Fruit fly (Drosophila melanogaster) whole organism, embryonic: ENCODE measurements around the gene Sb.

Experiments used
- CG6683 ChIP-seq: fragments of 200-800 bp; sonication (Bioruptor generic); optimal IDR thresholded peaks from 2 replicates; lab custom pipeline; 2017; ENCODE audit warnings: missing biosample characterization, mild to moderate bottlenecking, missing genetic modification characterization, missing genetic modification reagents
- Camta ChIP-seq: fragments of 200-800 bp; sonication (Bioruptor generic); optimal IDR thresholded peaks from 2 replicates; lab custom pipeline; 2016; ENCODE audit warnings: missing biosample characterization, missing genetic modification characterization
- PHDP ChIP-seq: fragments of 200-800 bp; sonication (Bioruptor generic); optimal IDR thresholded peaks from 3 replicates; lab custom pipeline; 2018; ENCODE audit warnings: missing biosample characterization, mild to moderate bottlenecking, missing genetic modification characterization, moderate library complexity
- grn ChIP-seq: fragments of 200-800 bp; sonication (Bioruptor generic); optimal IDR thresholded peaks from 3 replicates; lab custom pipeline; 2017; ENCODE audit warnings: missing biosample characterization, missing genetic modification characterization
- tio ChIP-seq: fragments of 200-800 bp; sonication (Bioruptor generic); optimal IDR thresholded peaks from 2 replicates; lab custom pipeline; 2017; ENCODE audit warnings: missing biosample characterization, missing genetic modification characterization, inconsistent platforms

DNA sequence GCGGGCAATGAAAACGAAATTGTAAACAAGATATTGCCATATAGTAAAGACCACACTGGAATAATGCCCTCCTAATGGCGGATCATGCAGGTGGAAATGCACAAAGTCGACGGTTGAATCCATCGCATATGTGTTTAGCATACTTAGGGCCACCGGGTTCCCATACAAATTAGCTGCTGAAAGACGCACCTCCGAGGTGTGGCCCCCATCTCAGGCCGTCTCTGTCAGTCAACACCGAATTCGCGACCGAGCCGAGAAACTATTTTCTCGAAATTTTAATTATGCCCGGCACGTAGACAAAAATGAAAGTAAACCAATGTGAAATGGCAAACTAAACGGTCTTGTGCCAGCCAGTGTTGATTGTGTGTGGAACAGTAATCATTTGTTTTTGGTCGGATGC, 37.7 kb upstream of the Sb start:
- TF ChIP-seq Camta (GFP tag; lab: Kevin White, UChicago) (no peak), tio (GFP tag; lab: Kevin White, UChicago) (no peak), PHDP (no peak), CG6683 (no peak), grn (no peak)
